Worm (Caenorhabditis elegans) whole organism, late embryonic: ENCODE results near the gene K03B4.4.

ENCODE experiments used
- ama-1 ChIP-seq: fragments of 150-350 bp; optimal IDR thresholded peaks from 2 replicates; lab custom pipeline; 2014
- ceh-45 ChIP-seq: fragments of 200-800 bp; sonication (Bioruptor generic); IDR thresholded peaks from 2 replicates; pipeline ENCODE4 v1.3.6; 2022; ENCODE audit warnings: missing genetic modification reagents, missing genetic modification characterization, missing compliant biosample characterization
- ceh-48 ChIP-seq: sonication (generic microtip); optimal IDR thresholded peaks from 2 replicates; lab custom pipeline; 2016; ENCODE audit warnings: missing genetic modification characterization, inconsistent platforms, missing compliant biosample characterization
- hlh-15 ChIP-seq: sonication (generic microtip); optimal IDR thresholded peaks from 2 replicates; lab custom pipeline; 2016; ENCODE audit warnings: missing genetic modification characterization, missing compliant biosample characterization
- nhr-11 ChIP-seq: fragments of 150-350 bp; optimal IDR thresholded peaks from 2 replicates; lab custom pipeline; 2014; ENCODE audit warnings: missing biosample characterization, missing genetic modification characterization
- pha-4 ChIP-seq: fragments of 150-350 bp; optimal IDR thresholded peaks from 2 replicates; lab custom pipeline; 2018; ENCODE audit warnings: missing biosample characterization, missing genetic modification reagents, missing genetic modification characterization
- sox-4 ChIP-seq: sonication (generic microtip); optimal IDR thresholded peaks from 2 replicates; lab custom pipeline; 2017; ENCODE audit warnings: mild to moderate bottlenecking, missing genetic modification characterization, inconsistent platforms, missing compliant biosample characterization
- unc-55 ChIP-seq: sonication (generic microtip); optimal IDR thresholded peaks from 2 replicates; lab custom pipeline; 2017; ENCODE audit warnings: missing biosample characterization, missing genetic modification reagents, missing genetic modification characterization

- TF ChIP-seq sox-4 (tag; lab: Kevin White, UChicago), result no peak
- no peak for TF ChIP-seq ceh-45
- TF ChIP-seq unc-55 (GFP tag; lab: Kevin White, UChicago), result no peak
- no peak for TF ChIP-seq pha-4 (tag; lab: Kevin White, UChicago)
- TF ChIP-seq ceh-48 (tag; lab: Kevin White, UChicago), result no peak
- TF ChIP-seq hlh-15 (tag; lab: Kevin White, UChicago), result no peak
- no peak for TF ChIP-seq nhr-11
- TF ChIP-seq ama-1 (lab: Kevin White, UChicago), result no peak
Measured at ce11 chrV:4734608-4735007, 52.8 kb downstream of the K03B4.4 start.
